Worm (Caenorhabditis elegans) whole organism, L4/young adult: Measurements from ENCODE around the gene skr-20.

Experiments used
- W03F9.2 ChIP-seq: fragments of 150-350 bp; optimal IDR thresholded peaks from 2 replicates; lab custom pipeline; 2014; ENCODE audit warnings: missing biosample characterization, missing genetic modification characterization
- dao-5 ChIP-seq: sonication (generic microtip); optimal IDR thresholded peaks from 2 replicates; lab custom pipeline; 2016; ENCODE audit warnings: missing genotype, missing genetic modification characterization, moderate library complexity, missing compliant biosample characterization
- him-1 ChIP-seq: sonication (generic microtip); optimal IDR thresholded peaks from 2 replicates; lab custom pipeline; 2016; ENCODE audit warnings: missing genotype, missing genetic modification reagents, missing genetic modification characterization, missing compliant biosample characterization

- no peak for TF ChIP-seq him-1
- no peak for TF ChIP-seq dao-5 (tag; lab: Kevin White, UChicago)
- no peak for TF ChIP-seq W03F9.2
These were observed 16.4 kb downstream of the skr-20 start for ce11 chrX:13206911-13207310.
